Fruit fly (Drosophila melanogaster): ENCODE measurements around the gene Oseg5.

The Oseg5 gene

DNA sequence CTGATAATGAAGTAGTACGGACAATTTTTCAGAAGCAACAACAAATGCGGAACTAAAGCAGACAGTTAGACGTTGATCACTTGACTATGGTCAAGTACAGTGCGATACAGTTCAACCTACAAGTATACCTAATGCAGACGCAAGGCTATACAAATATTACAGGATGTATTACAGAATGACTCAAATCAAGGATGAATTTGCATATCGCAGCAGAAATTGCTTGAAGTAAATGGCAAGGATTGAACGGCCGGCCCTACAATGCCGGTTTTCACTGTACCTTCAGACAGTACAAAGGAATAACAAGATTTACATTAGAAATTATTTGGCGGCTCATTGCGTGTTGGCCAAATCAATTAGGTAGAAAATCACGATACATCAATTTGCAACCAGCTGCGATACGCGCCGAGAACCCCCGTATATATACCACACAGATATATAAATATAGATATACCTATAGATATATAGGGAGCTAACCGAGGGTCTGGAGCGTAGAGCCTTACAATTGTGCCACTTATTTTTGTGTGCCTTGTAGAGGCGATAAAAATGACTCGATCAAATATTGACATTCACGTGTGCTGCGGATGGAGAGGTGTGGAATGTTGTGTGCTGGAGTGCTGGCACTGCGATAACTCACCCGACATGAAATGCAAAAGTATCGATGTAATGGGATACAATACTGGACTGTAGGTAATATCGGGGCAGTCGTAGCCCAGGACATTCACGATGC lies 45.9 kb upstream of the Oseg5 start (continued):
- TF ChIP-seq CG6163 (GFP tag; IDR thresholded peaks at IDR 0.05) (peak; percentile 18; the same call in 1 of the 3 replicates), salr (GFP tag; optimal IDR thresholded peaks at IDR 0.05) (no peak), CG9139 (GFP tag; optimal IDR thresholded peaks at IDR 0.05) (peak; percentile 48), ss (GFP tag; optimal IDR thresholded peaks at IDR 0.05) (peak; percentile 6 to 56), Hr39 (GFP tag; optimal IDR thresholded peaks at IDR 0.05) (peak; percentile 6)

DNA sequence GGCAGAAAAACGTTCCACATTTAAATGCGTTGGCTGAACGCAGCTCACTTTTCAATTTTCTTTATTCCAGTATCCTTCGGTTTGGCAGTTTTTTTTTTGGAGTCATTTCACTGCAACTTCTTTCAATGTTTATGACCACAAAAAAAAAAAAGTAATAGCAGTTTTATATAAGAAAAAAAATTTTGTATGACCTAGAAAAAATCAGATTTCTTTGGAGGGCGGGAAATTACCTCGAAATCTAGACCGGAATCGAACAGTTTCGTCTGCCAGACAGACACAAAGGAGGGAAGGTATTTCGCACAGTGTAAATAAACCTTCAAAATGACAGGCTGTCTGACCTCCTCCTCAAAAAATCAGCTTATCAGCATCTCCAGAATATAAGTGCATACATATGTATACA lies 44.8 kb upstream of the Oseg5 start:
- TF ChIP-seq CG31627 (GFP tag; optimal IDR thresholded peaks at IDR 0.05) (peak; percentile 48), CG6792 (GFP tag; optimal IDR thresholded peaks at IDR 0.05) (peak; percentile 26), CG8119 (GFP tag; IDR thresholded peaks at IDR 0.05) (no peak), fd85E (GFP tag; optimal IDR thresholded peaks at IDR 0.05) (no peak), Ets96B (tag; optimal IDR thresholded peaks at IDR 0.05) (no peak), dac (GFP tag; optimal IDR thresholded peaks at IDR 0.05) (no peak), Smox (GFP tag; optimal IDR thresholded peaks at IDR 0.05) (no peak), spab (GFP tag; optimal IDR thresholded peaks at IDR 0.05) (no peak), eg (GFP tag; IDR thresholded peaks at IDR 0.05) (no peak), lz (GFP tag; optimal IDR thresholded peaks at IDR 0.05) (peak; percentile 47), dsx (GFP tag; optimal IDR thresholded peaks at IDR 0.05; ENCODE audit: poor library complexity, severe bottlenecking) (no peak), cyc (GFP tag; optimal IDR thresholded peaks at IDR 0.05) (peak; percentile 12), salr (GFP tag; optimal IDR thresholded peaks at IDR 0.05) (no peak), Sox14 (GFP tag; optimal IDR thresholded peaks at IDR 0.05) (peak; percentile 21), pdm3 (GFP tag; optimal IDR thresholded peaks at IDR 0.05) (peak; percentile 42), Hr38 (GFP tag; optimal IDR thresholded peaks at IDR 0.05) (no peak), Gug (GFP tag; IDR thresholded peaks at IDR 0.05) (no peak), CG11294 (GFP tag; IDR thresholded peaks at IDR 0.05) (no peak), CG6854 (GFP tag; optimal IDR thresholded peaks at IDR 0.05) (no peak), CG10631 (GFP tag; optimal IDR thresholded peaks at IDR 0.05) (no peak), vri (GFP tag; optimal IDR thresholded peaks at IDR 0.05) (peak; percentile 27), topi (GFP tag; optimal IDR thresholded peaks at IDR 0.05) (peak; percentile 43), CG6163 (GFP tag; IDR thresholded peaks at IDR 0.05) (no peak), CG8319 (GFP tag; optimal IDR thresholded peaks at IDR 0.05) (peak; percentile 32), svp (GFP tag) (peak; percentile 97), CG16779 (tag; optimal IDR thresholded peaks at IDR 0.05) (no peak), Sox15 (GFP tag; optimal IDR thresholded peaks at IDR 0.05) (peak; percentile 12), Lpt (GFP tag; optimal IDR thresholded peaks at IDR 0.05) (no peak), CG6808 (GFP tag; optimal IDR thresholded peaks at IDR 0.05) (no peak), Hr4 (GFP tag; optimal IDR thresholded peaks at IDR 0.05) (no peak), CG34406 (GFP tag; optimal IDR thresholded peaks at IDR 0.05) (peak; percentile 25), CG4318 (GFP tag; optimal IDR thresholded peaks at IDR 0.05) (no peak), fkh (GFP tag; optimal IDR thresholded peaks at IDR 0.05) (no peak), Hr39 (GFP tag; optimal IDR thresholded peaks at IDR 0.05) (peak; percentile 56), CG3032 (tag; optimal IDR thresholded peaks at IDR 0.05) (no peak), CG9139 (GFP tag; optimal IDR thresholded peaks at IDR 0.05) (no peak), Sox102F (GFP tag; optimal IDR thresholded peaks at IDR 0.05) (peak; percentile 59), CG11902 (GFP tag; optimal IDR thresholded peaks at IDR 0.05) (no peak), ss (GFP tag; optimal IDR thresholded peaks at IDR 0.05) (no peak), esn (GFP tag; optimal IDR thresholded peaks at IDR 0.05) (peak; percentile 69), CG11762 (GFP tag; optimal IDR thresholded peaks at IDR 0.05; ENCODE audit: insufficient read depth) (no peak), OdsH (GFP tag; optimal IDR thresholded peaks at IDR 0.05) (no peak), Eip78C (GFP tag) (peak; percentile 70), CG1621 (tag; optimal IDR thresholded peaks at IDR 0.05) (no peak), CG6276 (GFP tag; optimal IDR thresholded peaks at IDR 0.05) (no peak), net (GFP tag; optimal IDR thresholded peaks at IDR 0.05) (peak; percentile 0), Eip93F (GFP tag; optimal IDR thresholded peaks at IDR 0.05) (no peak), CG10669 (GFP tag; optimal IDR thresholded peaks at IDR 0.05) (no peak)

Measured in whole organism, prepupa.